Worm (Caenorhabditis elegans) whole organism, early embryonic: ENCODE data around the gene sto-2.
A peak's percentile ranks its signal among the peaks of the same experiment; 100 is the strongest.

Experiments used
- B0310.2 ChIP-seq: sonication (generic microtip); optimal IDR thresholded peaks from 2 replicates; lab custom pipeline; 2016; ENCODE audit warnings: mild to moderate bottlenecking, missing genetic modification characterization, missing compliant biosample characterization
- F13C5.2 ChIP-seq: sonication (generic microtip); optimal IDR thresholded peaks from 2 replicates; lab custom pipeline; 2017; ENCODE audit warnings: mild to moderate bottlenecking, missing genetic modification characterization, inconsistent platforms, missing compliant biosample characterization
- aly-1 ChIP-seq: sonication (generic microtip); optimal IDR thresholded peaks from 2 replicates; lab custom pipeline; 2016; ENCODE audit warnings: missing genetic modification characterization, missing compliant biosample characterization
- ama-1 ChIP-seq: fragments of 150-350 bp; optimal IDR thresholded peaks from 2 replicates; lab custom pipeline; 2014
- ceh-13 ChIP-seq: fragments of 200-800 bp; sonication (Bioruptor generic); optimal IDR thresholded peaks from 2 replicates; lab custom pipeline; 2018; ENCODE audit warnings: mild to moderate bottlenecking, missing genetic modification characterization, missing compliant biosample characterization
- ceh-36 ChIP-seq: sonication (generic microtip); optimal IDR thresholded peaks from 2 replicates; lab custom pipeline; 2016; ENCODE audit warnings: missing genetic modification characterization, inconsistent platforms, missing compliant biosample characterization
- ets-7 ChIP-seq: sonication (generic microtip); optimal IDR thresholded peaks from 2 replicates; lab custom pipeline; 2016; ENCODE audit warnings: missing genotype, missing genetic modification characterization, missing compliant biosample characterization
- flt-1 ChIP-seq: fragments of 200-800 bp; sonication (Bioruptor generic); IDR thresholded peaks from 2 replicates; pipeline ENCODE4 v1.3.6; 2022; ENCODE audit warnings: missing genetic modification characterization, missing compliant biosample characterization
- hmbx-1 ChIP-seq: sonication (generic microtip); optimal IDR thresholded peaks from 2 replicates; lab custom pipeline; 2016; ENCODE audit warnings: mild to moderate bottlenecking, missing genetic modification characterization, missing compliant biosample characterization
- hmg-4 ChIP-seq: fragments of 200-800 bp; sonication (Bioruptor generic); optimal IDR thresholded peaks from 2 replicates; lab custom pipeline; 2018; ENCODE audit warnings: mild to moderate bottlenecking, missing genetic modification characterization, missing compliant biosample characterization
- hnd-1 ChIP-seq: sonication (generic microtip); optimal IDR thresholded peaks from 2 replicates; lab custom pipeline; 2016; ENCODE audit warnings: missing genetic modification characterization, missing compliant biosample characterization
- pes-1 ChIP-seq: fragments of 200-800 bp; sonication (Bioruptor generic); IDR thresholded peaks from 2 replicates; pipeline ENCODE4 v1.3.6; 2022; ENCODE audit warnings: missing genetic modification reagents, missing genetic modification characterization, missing compliant biosample characterization
- scrt-1 ChIP-seq: fragments of 200-800 bp; sonication (Bioruptor generic); IDR thresholded peaks from 2 replicates; pipeline ENCODE4 v1.3.6; 2022; ENCODE audit warnings: missing genetic modification characterization, missing compliant biosample characterization
- sea-1 ChIP-seq: fragments of 200-800 bp; sonication (Bioruptor generic); conservative IDR thresholded peaks from 2 replicates; pipeline ENCODE4 v1.3.6; 2022; ENCODE audit warnings: missing genetic modification characterization, missing compliant biosample characterization
- tbx-11 ChIP-seq: fragments of 200-800 bp; sonication (Bioruptor generic); IDR thresholded peaks from 2 replicates; pipeline ENCODE4 v1.3.6; 2022; ENCODE audit warnings: missing genetic modification characterization, missing compliant biosample characterization
- tbx-37 ChIP-seq: fragments of 200-800 bp; sonication (Bioruptor generic); conservative IDR thresholded peaks from 2 replicates; pipeline ENCODE4 v1.3.6; 2022; ENCODE audit warnings: missing genetic modification reagents, missing genetic modification characterization, missing compliant biosample characterization
- tra-4 ChIP-seq: sonication (generic microtip); optimal IDR thresholded peaks from 2 replicates; lab custom pipeline; 2017; ENCODE audit warnings: missing genetic modification characterization, missing compliant biosample characterization

Gene sto-2

DNA sequence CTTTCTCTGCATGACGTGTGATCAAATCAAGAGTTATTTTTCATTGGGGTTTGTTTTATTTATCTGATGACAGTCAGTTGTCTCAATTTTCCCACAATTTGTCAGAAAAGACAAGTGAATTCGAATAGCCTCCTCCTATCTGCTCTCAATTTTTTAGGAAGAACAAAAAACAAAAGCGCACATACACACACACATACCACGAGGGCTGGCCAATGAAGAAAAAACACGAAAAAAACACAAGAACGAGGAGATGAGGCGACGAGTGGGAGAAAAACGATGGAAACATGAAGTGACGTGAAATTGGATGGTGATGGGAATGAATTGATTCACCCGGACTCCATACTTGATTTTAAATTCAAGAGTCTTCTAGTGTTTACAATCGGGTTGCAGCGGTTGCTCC is 29.3 kb downstream of the sto-2 start:
- TF ChIP-seq ceh-36 (tag; lab: Kevin White, UChicago) (no peak), flt-1 (GFP tag; lab: Robert Waterston, UW) (no peak), ceh-13 (no peak), aly-1 (no peak)

DNA sequence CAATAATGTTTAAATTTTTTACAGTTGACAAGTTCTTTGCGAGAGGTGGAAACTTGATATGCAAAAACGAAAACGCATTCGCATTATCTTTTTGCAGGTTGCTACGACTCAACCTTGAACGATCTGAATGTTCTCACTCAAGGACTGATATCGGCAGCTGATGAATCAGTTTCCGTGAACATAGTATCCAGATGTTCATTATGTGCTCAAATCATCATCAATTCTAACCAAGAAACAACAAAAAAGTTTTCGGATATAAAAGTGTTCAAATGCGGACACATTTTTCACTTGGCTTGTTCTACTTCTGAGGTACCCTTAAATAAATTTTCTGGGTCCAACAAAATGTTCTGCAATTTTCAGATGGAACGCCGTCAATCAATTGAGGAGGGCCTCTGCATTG is 34.1 kb downstream of the sto-2 start:
- TF ChIP-seq F13C5.2 (no peak), flt-1 (GFP tag; lab: Robert Waterston, UW) (no peak), sea-1 (GFP tag; lab: Robert Waterston, UW) (no peak), tra-4 (no peak), ama-1 (lab: Kevin White, UChicago) (no peak), aly-1 (no peak), scrt-1 (GFP tag; lab: Robert Waterston, UW) (no peak), B0310.2 (no peak), hmbx-1 (no peak), hnd-1 (tag; lab: Kevin White, UChicago) (no peak), tbx-11 (GFP tag; lab: Robert Waterston, UW) (no peak), pes-1 (no peak), hmg-4 (GFP tag; lab: Kevin White, UChicago) (no peak), tbx-37 (GFP tag; lab: Robert Waterston, UW) (no peak), ceh-36 (tag; lab: Kevin White, UChicago) (no peak), ceh-13 (no peak), ets-7 (tag; lab: Kevin White, UChicago) (no peak)

DNA sequence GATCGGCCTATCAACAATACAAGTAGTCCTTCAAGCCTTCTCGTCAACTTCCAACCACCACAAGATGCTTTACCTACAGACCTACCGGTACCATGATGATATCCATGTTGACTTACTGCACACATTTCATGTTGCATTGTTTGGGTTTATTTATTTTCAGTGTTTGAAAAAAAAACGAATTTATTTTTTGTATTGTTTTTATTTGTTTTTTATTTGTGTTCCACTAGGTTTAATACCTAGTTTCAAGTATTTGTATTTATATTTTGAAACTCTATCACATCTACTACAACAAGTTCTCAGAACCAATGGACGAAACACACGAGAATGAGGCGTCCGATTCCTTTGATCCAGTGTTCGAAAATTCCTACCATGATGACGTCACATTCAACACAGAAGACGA is 39.7 kb downstream of the sto-2 start, which contains the start of gene vps-41:
Gene vps-41, plus strand, starts transcription at position 301 of the 400 bp plus-strand sequence.
- TF ChIP-seq flt-1 (GFP tag; lab: Robert Waterston, UW) (no peak), ceh-36 (tag; lab: Kevin White, UChicago) (no peak), F13C5.2 (no peak), scrt-1 (GFP tag; lab: Robert Waterston, UW) (no peak), hnd-1 (tag; lab: Kevin White, UChicago) (no peak), aly-1 (no peak), tbx-11 (GFP tag; lab: Robert Waterston, UW) (no peak), hmbx-1 (no peak), tra-4 (no peak), B0310.2 (no peak), pes-1 (no peak), hmg-4 (GFP tag; lab: Kevin White, UChicago) (no peak), ceh-13 (no peak), tbx-37 (GFP tag; lab: Robert Waterston, UW) (no peak), ama-1 (lab: Kevin White, UChicago) (no peak), ets-7 (tag; lab: Kevin White, UChicago) (no peak), sea-1 (GFP tag; lab: Robert Waterston, UW) (no peak)

DNA sequence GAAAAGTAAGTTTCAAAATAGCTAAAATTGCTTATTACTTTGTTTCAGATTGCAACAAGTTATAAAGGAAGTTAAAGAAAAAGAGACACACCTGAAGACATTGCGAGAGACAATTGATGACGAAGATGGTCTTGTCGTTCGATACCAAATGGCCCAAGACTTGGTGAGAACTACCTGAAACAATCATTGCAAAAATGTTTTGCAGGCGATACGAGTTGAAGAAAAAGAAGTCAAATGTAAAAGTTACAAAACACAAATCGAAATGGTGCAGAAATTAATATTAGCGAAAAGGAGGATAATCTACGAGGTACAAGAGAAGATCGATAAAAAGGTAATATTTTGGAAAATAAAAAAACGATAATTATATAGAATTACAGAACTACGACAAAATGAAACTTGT is 43.5 kb downstream of the sto-2 start, which contains the start of gene rga-8:
Gene rga-8, minus strand, starts transcription at position 101 of the 400 bp plus-strand sequence.
- no peak for TF ChIP-seq hmg-4 (GFP tag; lab: Kevin White, UChicago)
- TF ChIP-seq hmbx-1 = no peak
- no peak for TF ChIP-seq tbx-11 (GFP tag; lab: Robert Waterston, UW)
- TF ChIP-seq pes-1 = no peak
- TF ChIP-seq aly-1 = no peak
- TF ChIP-seq tra-4 = no peak
- TF ChIP-seq B0310.2 = no peak
- no peak for TF ChIP-seq hnd-1 (tag; lab: Kevin White, UChicago)

DNA sequence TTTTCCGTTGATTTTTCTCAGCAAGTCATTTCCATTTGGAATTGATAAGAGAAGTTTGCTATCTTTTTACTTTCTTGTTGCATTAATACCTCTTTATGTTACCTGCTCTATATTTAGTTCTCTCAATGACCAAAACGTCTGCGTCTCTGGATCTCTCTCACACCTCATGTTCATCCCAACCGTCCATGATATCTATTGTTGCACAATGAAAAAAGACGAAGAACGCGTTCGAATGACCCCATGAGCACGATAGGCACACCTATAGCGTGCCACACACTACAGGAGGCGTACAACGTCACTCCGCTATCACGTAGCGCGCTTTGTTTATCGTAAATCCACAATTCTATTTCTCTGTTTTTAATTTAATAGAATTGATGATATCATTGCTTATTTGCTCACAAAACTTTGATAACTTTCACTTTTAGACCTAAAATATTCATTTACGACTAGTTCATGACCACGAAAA is 44.0 kb downstream of the sto-2 start, which contains the start of gene Y34B4A.2:
Gene Y34B4A.2, plus strand, starts transcription at position 328 of the 466 bp plus-strand sequence.
- TF ChIP-seq hmg-4 (GFP tag; lab: Kevin White, UChicago) = peak; percentile 15
- TF ChIP-seq ama-1 (lab: Kevin White, UChicago) = no peak

DNA sequence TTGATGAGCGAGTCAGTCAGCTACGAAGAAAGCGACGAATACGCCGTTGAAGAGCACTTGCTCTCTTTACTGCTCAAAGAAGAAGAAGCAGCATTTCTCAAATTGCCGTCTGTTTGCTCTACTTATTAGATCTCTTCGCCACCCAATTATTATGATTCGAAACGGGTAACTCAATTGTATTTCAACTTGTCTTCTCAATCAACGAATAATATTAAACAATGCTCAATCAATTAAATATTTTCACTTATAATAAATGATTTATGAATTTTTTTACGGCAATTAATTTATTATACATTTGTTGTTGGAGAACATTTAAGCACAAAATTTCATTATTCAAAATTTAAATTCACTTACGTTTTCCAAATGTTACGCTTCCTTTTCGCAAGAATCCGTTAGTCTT is 44.9 kb downstream of the sto-2 start:
- TF ChIP-seq scrt-1 (GFP tag; lab: Robert Waterston, UW) (no peak), ceh-36 (tag; lab: Kevin White, UChicago) (no peak), hmbx-1 (no peak), ets-7 (tag; lab: Kevin White, UChicago) (no peak), hnd-1 (tag; lab: Kevin White, UChicago) (no peak)

DNA sequence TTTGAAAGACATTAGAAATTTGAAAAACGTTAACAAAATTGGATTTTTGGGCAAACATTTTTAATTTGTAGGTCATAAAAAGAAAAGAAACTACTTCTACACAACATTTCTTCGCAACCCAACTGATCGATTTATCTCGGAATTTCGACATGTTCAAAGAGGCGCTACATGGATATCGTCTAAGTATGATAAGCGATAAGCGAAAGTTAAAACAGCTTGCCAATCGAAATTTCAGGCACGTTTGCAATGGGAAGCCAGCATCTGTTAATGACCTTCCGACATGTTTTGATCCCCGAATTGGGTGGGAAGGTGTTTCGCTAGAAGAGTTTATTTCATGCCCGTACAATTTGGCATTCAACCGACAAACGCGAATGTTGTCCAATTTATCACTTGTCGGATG is 46.4 kb downstream of the sto-2 start:
- TF ChIP-seq tra-4 (no peak), hnd-1 (tag; lab: Kevin White, UChicago) (no peak), ceh-13 (no peak), tbx-11 (GFP tag; lab: Robert Waterston, UW) (no peak)

DNA sequence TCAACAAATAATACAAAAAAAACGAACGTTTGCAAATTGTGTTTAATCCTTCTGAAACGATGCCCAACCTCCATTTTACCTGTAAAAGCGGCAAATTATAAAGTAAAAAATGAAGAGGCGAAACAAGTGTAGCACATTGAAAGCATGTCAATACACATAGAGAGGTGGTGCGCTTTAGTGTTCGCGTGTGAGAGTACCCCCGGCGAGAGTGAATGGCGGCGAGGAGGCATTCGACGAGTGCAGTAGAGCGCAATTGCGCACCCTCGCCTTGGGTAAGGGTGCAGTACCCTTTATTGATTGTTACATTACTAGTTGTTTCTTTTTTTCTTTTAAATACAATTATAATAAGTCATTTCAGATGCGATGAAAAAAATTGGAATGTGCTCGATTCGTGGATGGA is 48.0 kb downstream of the sto-2 start, which contains the start of gene hst-6:
Gene hst-6, plus strand, starts transcription at position 353 of the 400 bp plus-strand sequence.
- no peak for TF ChIP-seq scrt-1 (GFP tag; lab: Robert Waterston, UW)
- TF ChIP-seq sea-1 (GFP tag; lab: Robert Waterston, UW) = 0 out of 2 replicates have a peak, but pooled peaks have one; percentile 50
- TF ChIP-seq ceh-36 (tag; lab: Kevin White, UChicago) = no peak
- no peak for TF ChIP-seq aly-1
- TF ChIP-seq tbx-37 (GFP tag; lab: Robert Waterston, UW) = 0 out of 2 replicates have a peak, but pooled peaks have one; percentile 39
- TF ChIP-seq ets-7 (tag; lab: Kevin White, UChicago) = no peak
- peak; percentile 85 for TF ChIP-seq F13C5.2
- no peak for TF ChIP-seq ama-1 (lab: Kevin White, UChicago)
- TF ChIP-seq ceh-13 = no peak
- peak; percentile 41; the same call in 1 of the 2 replicates for TF ChIP-seq flt-1 (GFP tag; lab: Robert Waterston, UW)
- TF ChIP-seq hmg-4 (GFP tag; lab: Kevin White, UChicago) = peak; percentile 75
